Worm (Caenorhabditis elegans) whole organism, early embryonic: ENCODE results near the gene Y39F10A.1.

ENCODE experiments used
- B0310.2 ChIP-seq: sonication (generic microtip); optimal IDR thresholded peaks from 2 replicates; lab custom pipeline; 2016; ENCODE audit warnings: mild to moderate bottlenecking, missing genetic modification characterization, missing compliant biosample characterization
- aly-1 ChIP-seq: sonication (generic microtip); optimal IDR thresholded peaks from 2 replicates; lab custom pipeline; 2016; ENCODE audit warnings: missing genetic modification characterization, missing compliant biosample characterization
- ama-1 ChIP-seq: fragments of 150-350 bp; optimal IDR thresholded peaks from 2 replicates; lab custom pipeline; 2014
- flt-1 ChIP-seq: fragments of 200-800 bp; sonication (Bioruptor generic); IDR thresholded peaks from 2 replicates; pipeline ENCODE4 v1.3.6; 2022; ENCODE audit warnings: missing genetic modification characterization, missing compliant biosample characterization
- hmg-4 ChIP-seq: fragments of 200-800 bp; sonication (Bioruptor generic); optimal IDR thresholded peaks from 2 replicates; lab custom pipeline; 2018; ENCODE audit warnings: mild to moderate bottlenecking, missing genetic modification characterization, missing compliant biosample characterization
- sea-1 ChIP-seq: fragments of 200-800 bp; sonication (Bioruptor generic); conservative IDR thresholded peaks from 2 replicates; pipeline ENCODE4 v1.3.6; 2022; ENCODE audit warnings: missing genetic modification characterization, missing compliant biosample characterization
- tbx-37 ChIP-seq: fragments of 200-800 bp; sonication (Bioruptor generic); conservative IDR thresholded peaks from 2 replicates; pipeline ENCODE4 v1.3.6; 2022; ENCODE audit warnings: missing genetic modification reagents, missing genetic modification characterization, missing compliant biosample characterization

DNA sequence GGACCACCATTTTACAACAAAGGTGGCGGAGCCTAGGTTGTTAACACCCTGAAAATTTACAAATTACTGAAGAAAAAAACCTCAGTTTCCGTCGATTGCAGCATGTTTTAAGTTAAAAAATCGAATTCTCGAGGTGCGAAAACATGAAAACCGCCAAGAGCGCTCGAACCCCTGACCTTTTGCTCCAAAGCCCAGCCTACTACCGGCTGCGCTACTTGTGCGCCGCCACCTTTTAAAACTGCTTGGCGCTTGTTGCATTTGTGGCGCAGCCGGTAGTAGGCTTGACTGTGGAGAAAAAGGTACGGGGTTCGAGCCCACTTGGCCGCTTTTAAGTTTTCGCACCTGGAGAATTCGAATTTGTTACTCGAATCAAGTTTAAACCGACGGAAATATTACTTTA, 25.0 kb upstream of the Y39F10A.1 start, which contains the start of gene snt-6:
- no peak for TF ChIP-seq flt-1
- no peak for TF ChIP-seq ama-1 (lab: Kevin White, UChicago)
- no peak for TF ChIP-seq hmg-4 (GFP tag; lab: Kevin White, UChicago)
- TF ChIP-seq aly-1 (tag; lab: Kevin White, UChicago) = no peak
- TF ChIP-seq B0310.2 (tag; lab: Kevin White, UChicago) = no peak
- TF ChIP-seq tbx-37 (GFP tag; lab: Robert Waterston, UW) = no peak
- no peak for TF ChIP-seq sea-1
